Fruit fly (Drosophila melanogaster) whole organism, embryonic: ENCODE data around the gene Kdm5.

ENCODE experiments used
- ATbp ChIP-seq: fragments of 200-800 bp; sonication (Bioruptor generic); optimal IDR thresholded peaks from 2 replicates; lab custom pipeline; 2017; ENCODE audit warnings: missing biosample characterization, mild to moderate bottlenecking, missing genetic modification characterization, missing genetic modification reagents
- BEAF-32 ChIP-seq: fragments of 200-800 bp; sonication (Bioruptor generic); optimal IDR thresholded peaks from 3 replicates; lab custom pipeline; 2017; ENCODE audit warnings: missing biosample characterization, missing genetic modification characterization, mild to moderate bottlenecking, moderate library complexity, missing genetic modification reagents
- CG10267 ChIP-seq: fragments of 200-800 bp; sonication (Bioruptor generic); optimal IDR thresholded peaks from 2 replicates; lab custom pipeline; 2018; ENCODE audit warnings: missing biosample characterization, mild to moderate bottlenecking, missing genetic modification characterization, moderate library complexity
- CG10979 ChIP-seq: fragments of 200-800 bp; sonication (Bioruptor generic); optimal IDR thresholded peaks from 2 replicates; lab custom pipeline; 2018; ENCODE audit warnings: missing biosample characterization, mild to moderate bottlenecking, missing genetic modification characterization, moderate library complexity
- CG13296 ChIP-seq: fragments of 200-800 bp; sonication (Bioruptor generic); optimal IDR thresholded peaks from 3 replicates; lab custom pipeline; 2018; ENCODE audit warnings: missing biosample characterization, mild to moderate bottlenecking, missing genetic modification characterization
- CG15073 ChIP-seq: fragments of 200-800 bp; sonication (Bioruptor generic); optimal IDR thresholded peaks from 2 replicates; lab custom pipeline; 2016; ENCODE audit warnings: missing biosample characterization, missing genetic modification characterization
- CG15479 ChIP-seq: fragments of 200-800 bp; sonication (Bioruptor generic); optimal IDR thresholded peaks from 3 replicates; lab custom pipeline; 2019; ENCODE audit warnings: missing biosample characterization, mild to moderate bottlenecking, missing genetic modification characterization, moderate library complexity
- CG1603 ChIP-seq: fragments of 200-800 bp; sonication (Bioruptor generic); optimal IDR thresholded peaks from 2 replicates; lab custom pipeline; 2019; ENCODE audit warnings: missing biosample characterization, mild to moderate bottlenecking, missing genetic modification characterization, moderate library complexity
- CG1647 ChIP-seq: fragments of 200-800 bp; sonication (Bioruptor generic); optimal IDR thresholded peaks from 3 replicates; lab custom pipeline; 2016; ENCODE audit warnings: missing biosample characterization, missing genetic modification characterization
- CG2875 ChIP-seq: fragments of 200-800 bp; sonication (Bioruptor generic); optimal IDR thresholded peaks from 2 replicates; lab custom pipeline; 2017; ENCODE audit warnings: missing biosample characterization, mild to moderate bottlenecking, missing genetic modification characterization, missing genetic modification reagents
- CG3726 ChIP-seq: fragments of 200-800 bp; sonication (Bioruptor generic); IDR thresholded peaks from 3 replicates; pipeline ENCODE4, ENCODE4 v1.3.6; 2022; ENCODE audit warnings: missing biosample characterization, missing genetic modification characterization
- CG4617 ChIP-seq: fragments of 200-800 bp; sonication (Bioruptor generic); optimal IDR thresholded peaks from 3 replicates; lab custom pipeline; 2016; ENCODE audit warnings: missing biosample characterization, missing genetic modification characterization, borderline replicate concordance
- CG6654 ChIP-seq: fragments of 200-800 bp; sonication (Bioruptor generic); optimal IDR thresholded peaks from 2 replicates; lab custom pipeline; 2017; ENCODE audit warnings: missing biosample characterization, mild to moderate bottlenecking, missing genetic modification characterization
- CG6854 ChIP-seq: fragments of 200-800 bp; sonication (Bioruptor generic); optimal IDR thresholded peaks from 3 replicates; lab custom pipeline; 2017; ENCODE audit warnings: missing biosample characterization, mild to moderate bottlenecking, missing genetic modification characterization
- CG7357 ChIP-seq: fragments of 200-800 bp; sonication (Bioruptor generic); IDR thresholded peaks from 3 replicates; pipeline ENCODE4 v1.3.6; 2022; ENCODE audit warnings: missing biosample characterization, missing genetic modification characterization
- CG7963 ChIP-seq: fragments of 200-800 bp; sonication (Bioruptor generic); IDR thresholded peaks from 3 replicates; pipeline ENCODE4 v1.3.6; 2022; ENCODE audit warnings: missing biosample characterization, missing genetic modification characterization; ENCODE audit not compliant: partially characterized antibody
- CG8359 ChIP-seq: fragments of 200-800 bp; sonication (Bioruptor generic); optimal IDR thresholded peaks from 2 replicates; lab custom pipeline; 2017; ENCODE audit warnings: missing biosample characterization, mild to moderate bottlenecking, missing genetic modification characterization, borderline replicate concordance
- CG8388 ChIP-seq: fragments of 200-800 bp; sonication (Bioruptor generic); optimal IDR thresholded peaks from 2 replicates; lab custom pipeline; 2019; ENCODE audit warnings: missing biosample characterization, mild to moderate bottlenecking, missing genetic modification characterization, moderate library complexity
- Camta ChIP-seq: fragments of 200-800 bp; sonication (Bioruptor generic); optimal IDR thresholded peaks from 2 replicates; lab custom pipeline; 2016; ENCODE audit warnings: missing biosample characterization, missing genetic modification characterization
- D19A ChIP-seq: fragments of 200-800 bp; optimal IDR thresholded peaks from 3 replicates; lab custom pipeline; 2019; ENCODE audit warnings: missing biosample characterization, mild to moderate bottlenecking, missing genetic modification characterization, moderate library complexity
- Dll ChIP-seq: fragments of 200-800 bp; sonication (Bioruptor generic); IDR thresholded peaks from 4 replicates; pipeline ENCODE4 v1.3.6; 2022; ENCODE audit warnings: missing biosample characterization, missing genetic modification characterization; ENCODE audit not compliant: partially characterized antibody
- Dp ChIP-seq: fragments of 200-800 bp; sonication (Bioruptor generic); optimal IDR thresholded peaks from 2 replicates; lab custom pipeline; 2018; ENCODE audit warnings: missing biosample characterization, mild to moderate bottlenecking, missing genetic modification characterization, moderate library complexity
- Elba2 ChIP-seq: fragments of 200-800 bp; sonication (Bioruptor generic); optimal IDR thresholded peaks from 3 replicates; lab custom pipeline; 2016; ENCODE audit warnings: missing biosample characterization, missing genetic modification characterization
- Ets97D ChIP-seq: fragments of 200-800 bp; sonication (Bioruptor generic); optimal IDR thresholded peaks from 3 replicates; lab custom pipeline; 2016; ENCODE audit warnings: missing biosample characterization, missing genetic modification characterization
- Kr ChIP-seq: fragments of 200-800 bp; sonication (Bioruptor generic); optimal IDR thresholded peaks from 2 replicates; lab custom pipeline; 2017; ENCODE audit warnings: missing biosample characterization, mild to moderate bottlenecking, missing genetic modification characterization
- MBD-R2 ChIP-seq: fragments of 200-800 bp; sonication (Bioruptor generic); IDR thresholded peaks from 2 replicates; pipeline ENCODE4 v1.3.6; 2022; ENCODE audit warnings: missing biosample characterization, missing genetic modification characterization
- MESR4 ChIP-seq: fragments of 200-800 bp; sonication (Bioruptor generic); optimal IDR thresholded peaks from 2 replicates; lab custom pipeline; 2018; ENCODE audit warnings: missing biosample characterization, mild to moderate bottlenecking, missing genetic modification characterization, moderate library complexity
- Nf-YB ChIP-seq: fragments of 200-800 bp; sonication (Bioruptor generic); optimal IDR thresholded peaks from 3 replicates; lab custom pipeline; 2019; ENCODE audit warnings: missing biosample characterization, mild to moderate bottlenecking, missing genetic modification characterization, moderate library complexity
- Opbp ChIP-seq: fragments of 200-800 bp; sonication (Bioruptor generic); IDR thresholded peaks from 3 replicates; pipeline ENCODE4 v1.3.6; 2022; ENCODE audit warnings: missing biosample characterization, missing genetic modification characterization; ENCODE audit not compliant: partially characterized antibody
- PHDP ChIP-seq: fragments of 200-800 bp; sonication (Bioruptor generic); optimal IDR thresholded peaks from 3 replicates; lab custom pipeline; 2018; ENCODE audit warnings: missing biosample characterization, mild to moderate bottlenecking, missing genetic modification characterization, moderate library complexity
- Stat92E ChIP-seq, 3 experiments: fragments of >200 bp in 2 of 3; fragments of 200-800 bp in 1 of 3; sonication (Bioruptor generic) in 1 of 3; optimal IDR thresholded peaks; 2 replicates each; lab custom pipeline; 2017 to 2019; ENCODE audit warnings: missing biosample characterization in 3 of 3, missing genetic modification characterization in 3 of 3, mild to moderate bottlenecking in 1 of 3, moderate library complexity in 1 of 3
- YL-1 ChIP-seq: fragments of 200-800 bp; sonication (Bioruptor generic); optimal IDR thresholded peaks from 3 replicates; lab custom pipeline; 2017; ENCODE audit warnings: missing biosample characterization, mild to moderate bottlenecking, missing genetic modification characterization
- abd-A ChIP-seq: fragments of 200-800 bp; sonication (Bioruptor generic); optimal IDR thresholded peaks from 3 replicates; lab custom pipeline; 2019; ENCODE audit warnings: missing biosample characterization, mild to moderate bottlenecking, missing genetic modification characterization, moderate library complexity
- cad ChIP-seq: fragments of >200 bp; optimal IDR thresholded peaks from 2 replicates; lab custom pipeline; 2017; ENCODE audit warnings: missing biosample characterization, missing genetic modification characterization
- chinmo ChIP-seq: fragments of 200-800 bp; sonication (Bioruptor generic); IDR thresholded peaks from 4 replicates; pipeline ENCODE4 v1.3.6; 2022; ENCODE audit warnings: missing biosample characterization, missing genetic modification characterization; ENCODE audit not compliant: partially characterized antibody
- crp ChIP-seq, 2 experiments: fragments of 200-800 bp; sonication (Bioruptor generic); optimal IDR thresholded peaks; 2 replicates in 1 of 2; 3 replicates in 1 of 2; lab custom pipeline; 2017; ENCODE audit warnings: missing biosample characterization in 2 of 2, missing genetic modification characterization in 2 of 2, mild to moderate bottlenecking in 1 of 2, moderate library complexity in 1 of 2
- en ChIP-seq: fragments of 200-800 bp; sonication (Bioruptor generic); optimal IDR thresholded peaks from 2 replicates; lab custom pipeline; 2016; ENCODE audit warnings: missing biosample characterization, missing genetic modification characterization
- gfzf ChIP-seq: fragments of 200-800 bp; sonication (Bioruptor generic); optimal IDR thresholded peaks from 2 replicates; lab custom pipeline; 2016; ENCODE audit warnings: missing biosample characterization, mild to moderate bottlenecking, missing genetic modification characterization, moderate library complexity
- hbn ChIP-seq: fragments of 200-800 bp; sonication (Bioruptor generic); IDR thresholded peaks from 2 replicates; pipeline ENCODE4 v1.3.6; 2022; ENCODE audit warnings: missing biosample characterization, missing genetic modification characterization; ENCODE audit not compliant: partially characterized antibody
- jigr1 ChIP-seq: fragments of 200-800 bp; sonication (Bioruptor generic); IDR thresholded peaks from 3 replicates; pipeline ENCODE4 v1.3.6; 2022; ENCODE audit warnings: missing biosample characterization, missing genetic modification characterization
- luna ChIP-seq: fragments of 200-800 bp; sonication (Bioruptor generic); optimal IDR thresholded peaks from 2 replicates; lab custom pipeline; 2016; ENCODE audit warnings: missing biosample characterization, missing genetic modification characterization
- p53 ChIP-seq: fragments of 200-800 bp; sonication (Bioruptor generic); optimal IDR thresholded peaks from 2 replicates; lab custom pipeline; 2016; ENCODE audit warnings: missing biosample characterization, missing genetic modification characterization
- pan ChIP-seq, 4 experiments: fragments of >200 bp in 3 of 4; fragments of 200-800 bp in 1 of 4; sonication (Bioruptor generic) in 1 of 4; optimal IDR thresholded peaks in 3 of 4; IDR thresholded peaks in 1 of 4; 2 replicates each; pipeline versions ENCODE4 v1.3.6 to Lab custom; 2017 to 2022; ENCODE audit warnings: missing biosample characterization in 2 of 4, missing genetic modification characterization in 2 of 4, mixed read lengths in 1 of 4
- ranshi ChIP-seq: fragments of 200-800 bp; sonication (Bioruptor generic); IDR thresholded peaks from 2 replicates; pipeline ENCODE4 v1.3.6; 2022; ENCODE audit warnings: missing biosample characterization, missing genetic modification characterization
- sr ChIP-seq: fragments of 200-800 bp; sonication (Bioruptor generic); IDR thresholded peaks from 3 replicates; pipeline ENCODE4 v1.3.6; 2022; ENCODE audit warnings: missing biosample characterization, missing genetic modification characterization
- tio ChIP-seq: fragments of 200-800 bp; sonication (Bioruptor generic); optimal IDR thresholded peaks from 2 replicates; lab custom pipeline; 2017; ENCODE audit warnings: missing biosample characterization, missing genetic modification characterization, inconsistent platforms
- trem ChIP-seq: fragments of 200-800 bp; optimal IDR thresholded peaks from 3 replicates; lab custom pipeline; 2019; ENCODE audit warnings: missing biosample characterization, mild to moderate bottlenecking, missing genetic modification characterization, moderate library complexity
- unc-4 ChIP-seq: fragments of 200-800 bp; sonication (Bioruptor generic); IDR thresholded peaks from 2 replicates; pipeline ENCODE4 v1.3.6; 2022; ENCODE audit warnings: missing biosample characterization, missing genetic modification characterization; ENCODE audit not compliant: partially characterized antibody

Gene Kdm5

dm6 chr2L:6036710-6037109, 37.4 kb upstream of the Kdm5 start, which contains the start of gene mtm (continued):
- no peak for TF ChIP-seq unc-4 (GFP tag; lab: Robert Waterston, UW)
- no peak for TF ChIP-seq Kr (GFP tag; lab: Kevin White, UChicago)
- no peak for TF ChIP-seq CG6854 (GFP tag; lab: Kevin White, UChicago)
- TF ChIP-seq Dll (GFP tag; lab: Robert Waterston, UW), result 0 out of 4 replicates have a peak, but pooled peaks have one; percentile 19
- 0 out of 4 replicates have a peak, but pooled peaks have one; percentile 41 for TF ChIP-seq chinmo (GFP tag; lab: Robert Waterston, UW)
- TF ChIP-seq CG7357 (GFP tag; lab: Robert Waterston, UW), result no peak
- no peak for TF ChIP-seq ranshi
- peak; percentile 3 for TF ChIP-seq BEAF-32 (GFP tag; lab: Kevin White, UChicago)
- TF ChIP-seq p53 (GFP tag; lab: Kevin White, UChicago), result no peak
- TF ChIP-seq D19A, result no peak
- no peak for TF ChIP-seq sr (GFP tag; lab: Robert Waterston, UW)
- TF ChIP-seq CG2875 (GFP tag; lab: Kevin White, UChicago), result no peak
- peak; percentile 67 for TF ChIP-seq CG4617
- TF ChIP-seq pan (optimal IDR thresholded peaks at IDR 0.05; lab: Kevin White, UChicago), result no peak
- TF ChIP-seq pan (GFP tag; optimal IDR thresholded peaks at IDR 0.05 in 1 of 2, IDR thresholded peaks at IDR 0.05 in 1 of 2), result no peak
- TF ChIP-seq CG8359 (GFP tag; lab: Kevin White, UChicago), result no peak
- no peak for TF ChIP-seq CG8388 (GFP tag; lab: Kevin White, UChicago)
- TF ChIP-seq YL-1 (GFP tag; lab: Kevin White, UChicago), result peak; percentile 47
- TF ChIP-seq Opbp (GFP tag; lab: Robert Waterston, UW), result 0 out of 3 replicates have a peak, but pooled peaks have one; percentile 30
- no peak for TF ChIP-seq CG3726 (GFP tag; lab: Robert Waterston, UW)
- no peak for TF ChIP-seq CG10979 (tag; lab: Kevin White, UChicago)
- TF ChIP-seq CG15479 (GFP tag; lab: Kevin White, UChicago), result no peak
- peak; percentile 95 for TF ChIP-seq MBD-R2 (GFP tag; lab: Robert Waterston, UW)
- no peak for TF ChIP-seq luna (GFP tag; lab: Kevin White, UChicago)
- no peak for TF ChIP-seq Stat92E (GFP tag; optimal IDR thresholded peaks at IDR 0.05; lab: Kevin White, UChicago)
- peak; percentile 45 for TF ChIP-seq Elba2
- no peak for TF ChIP-seq cad (GFP tag; lab: Kevin White, UChicago)
- no peak for TF ChIP-seq CG15073 (GFP tag; lab: Kevin White, UChicago)
- 0 out of 2 replicates have a peak, but pooled peaks have one; percentile 19 for TF ChIP-seq hbn (GFP tag; lab: Robert Waterston, UW)
- peak; percentile 87 for TF ChIP-seq Dp (GFP tag; lab: Kevin White, UChicago)
- TF ChIP-seq jigr1, result no peak
- TF ChIP-seq Camta (GFP tag; lab: Kevin White, UChicago), result no peak
- no peak for TF ChIP-seq ATbp
- no peak for TF ChIP-seq Nf-YB (GFP tag; lab: Kevin White, UChicago)
- TF ChIP-seq CG7963 (GFP tag; lab: Robert Waterston, UW), result no peak
- TF ChIP-seq abd-A, result no peak
- TF ChIP-seq MESR4 (GFP tag; lab: Kevin White, UChicago), result peak; percentile 74
- TF ChIP-seq CG10267, result peak; percentile 4
- no peak for TF ChIP-seq CG6654 (GFP tag; lab: Kevin White, UChicago)
- no peak for TF ChIP-seq PHDP (tag; lab: Kevin White, UChicago)
- TF ChIP-seq Ets97D, result peak; percentile 43
- TF ChIP-seq trem (tag; lab: Kevin White, UChicago), result peak; percentile 99
- peak; percentile 8 for TF ChIP-seq gfzf
- peak; percentile 53 for TF ChIP-seq CG1603 (tag; lab: Kevin White, UChicago)
- peak; percentile 40 to 91 for TF ChIP-seq crp (GFP tag; optimal IDR thresholded peaks at IDR 0.05; lab: Kevin White, UChicago)
- TF ChIP-seq tio (GFP tag; lab: Kevin White, UChicago), result no peak
- no peak for TF ChIP-seq CG1647
- no peak for TF ChIP-seq en (GFP tag; lab: Kevin White, UChicago)
- no peak for TF ChIP-seq CG13296
